ENCODE assay signal across 1 fruit fly cellular context in the genomic region with DNA sequence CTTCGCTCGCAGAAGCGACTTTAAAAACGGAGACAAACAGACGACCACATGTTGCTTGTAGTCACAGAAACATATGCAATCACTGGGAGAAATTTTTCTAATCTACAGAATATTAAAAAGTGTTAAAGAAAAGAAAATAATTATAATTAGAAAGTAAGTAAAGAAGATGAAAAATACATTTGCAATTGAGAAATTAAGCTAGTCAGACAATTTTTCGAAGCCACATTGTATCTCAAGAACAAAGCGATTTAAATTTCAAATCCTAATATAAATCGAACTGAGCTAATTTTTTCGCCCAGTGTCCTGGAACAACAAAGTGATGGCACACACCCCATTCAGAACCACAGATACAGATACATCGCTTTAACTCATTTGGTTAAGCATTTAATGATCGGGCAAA.
TF ChIP-seq lines count a peak whose summit lies in the region.

No protein-coding gene starts in this region.

TF ChIP-seq in whole organism, embryonic, 481 proteins besides CTCF, POLR2A, EP300 and RAD21 (continued from another document and continues in another):
- TF ChIP-seq Vsx1 (GFP tag; optimal IDR thresholded peaks at IDR 0.05; lab: Kevin White, UChicago), result peak; percentile 27
- peak; percentile 6 for TF ChIP-seq CG4328 (GFP tag; optimal IDR thresholded peaks at IDR 0.05; lab: Kevin White, UChicago)
- peak; percentile 89 for TF ChIP-seq CG17829 (tag; optimal IDR thresholded peaks at IDR 0.05; lab: Kevin White, UChicago)
- TF ChIP-seq CG13775 (GFP tag; optimal IDR thresholded peaks at IDR 0.05; lab: Kevin White, UChicago), result peak; percentile 56
- TF ChIP-seq Kr (GFP tag; optimal IDR thresholded peaks at IDR 0.05; lab: Kevin White, UChicago), result no peak
- no peak for TF ChIP-seq ash1 (GFP tag; optimal IDR thresholded peaks at IDR 0.05; lab: Kevin White, UChicago)
- TF ChIP-seq MESR4 (GFP tag; optimal IDR thresholded peaks at IDR 0.05; lab: Kevin White, UChicago), result no peak
- peak; percentile 23 for TF ChIP-seq CG12104 (GFP tag; optimal IDR thresholded peaks at IDR 0.05; lab: Kevin White, UChicago)
- TF ChIP-seq pum (GFP tag; optimal IDR thresholded peaks at IDR 0.05; lab: Kevin White, UChicago), result peak; percentile 49
- no peak for TF ChIP-seq Opbp (GFP tag; IDR thresholded peaks at IDR 0.05; lab: Robert Waterston, UW; ENCODE audit: partially characterized antibody)
- no peak for TF ChIP-seq CG7928 (GFP tag; optimal IDR thresholded peaks at IDR 0.05; lab: Kevin White, UChicago)
- no peak for TF ChIP-seq CG8944 (GFP tag; optimal IDR thresholded peaks at IDR 0.05; lab: Kevin White, UChicago)
- TF ChIP-seq CG1647 (GFP tag; optimal IDR thresholded peaks at IDR 0.05; lab: Kevin White, UChicago), result peak; percentile 7
- 0 out of 2 replicates have a peak, but pooled peaks have one; percentile 4 for TF ChIP-seq ap (GFP tag; IDR thresholded peaks at IDR 0.05; lab: Robert Waterston, UW)
- peak; percentile 57 for TF ChIP-seq salm (tag; optimal IDR thresholded peaks at IDR 0.05; lab: Kevin White, UChicago)
- peak; percentile 7 for TF ChIP-seq run (tag; optimal IDR thresholded peaks at IDR 0.05; lab: Kevin White, UChicago)
- no peak for TF ChIP-seq Dek (tag; optimal IDR thresholded peaks at IDR 0.05; lab: Kevin White, UChicago)
- no peak for TF ChIP-seq so (GFP tag; IDR thresholded peaks at IDR 0.05; lab: Robert Waterston, UW)
- TF ChIP-seq CkIIα-i1 (GFP tag; IDR thresholded peaks at IDR 0.05; lab: Robert Waterston, UW), result no peak
- no peak for TF ChIP-seq chm (GFP tag; IDR thresholded peaks at IDR 0.05; lab: Robert Waterston, UW)
- no peak for TF ChIP-seq amos (GFP tag; IDR thresholded peaks at IDR 0.05; lab: Robert Waterston, UW; ENCODE audit: partially characterized antibody)
- peak; percentile 2 for TF ChIP-seq slp2 (GFP tag; optimal IDR thresholded peaks at IDR 0.05; lab: Kevin White, UChicago)
- no peak for TF ChIP-seq schlank (tag; optimal IDR thresholded peaks at IDR 0.05; lab: Kevin White, UChicago)
- no peak for TF ChIP-seq kni (GFP tag; optimal IDR thresholded peaks at IDR 0.05; lab: Kevin White, UChicago)
- TF ChIP-seq CG14050 (GFP tag; IDR thresholded peaks at IDR 0.05; lab: Robert Waterston, UW), result no peak
- peak; percentile 54 for TF ChIP-seq Max (GFP tag; optimal IDR thresholded peaks at IDR 0.05; lab: Kevin White, UChicago)
- TF ChIP-seq CG34422 (GFP tag; IDR thresholded peaks at IDR 0.05; lab: Robert Waterston, UW), result 0 out of 3 replicates have a peak, but pooled peaks have one; percentile 52
- no peak for TF ChIP-seq Poxn (GFP tag; IDR thresholded peaks at IDR 0.05; lab: Robert Waterston, UW)
- TF ChIP-seq CG4820 (GFP tag; optimal IDR thresholded peaks at IDR 0.05; lab: Kevin White, UChicago), result peak; percentile 66
- TF ChIP-seq stwl (tag; optimal IDR thresholded peaks at IDR 0.05; lab: Kevin White, UChicago), result peak; percentile 22
- no peak for TF ChIP-seq HLHmδ (GFP tag; optimal IDR thresholded peaks at IDR 0.05; lab: Kevin White, UChicago)
- peak; percentile 43 for TF ChIP-seq CG30431 (GFP tag; optimal IDR thresholded peaks at IDR 0.05; lab: Kevin White, UChicago)
- TF ChIP-seq tap (tag; optimal IDR thresholded peaks at IDR 0.05; lab: Kevin White, UChicago), result peak; percentile 43
- TF ChIP-seq CG5245 (GFP tag; optimal IDR thresholded peaks at IDR 0.05; lab: Kevin White, UChicago), result peak; percentile 54
- no peak for TF ChIP-seq CG3995 (GFP tag; optimal IDR thresholded peaks at IDR 0.05; lab: Kevin White, UChicago)
- no peak for TF ChIP-seq CG31365 (tag; optimal IDR thresholded peaks at IDR 0.05; lab: Kevin White, UChicago)
- peak; percentile 78 for TF ChIP-seq CG10267 (tag; optimal IDR thresholded peaks at IDR 0.05; lab: Kevin White, UChicago)
- no peak for TF ChIP-seq Scr (GFP tag; IDR thresholded peaks at IDR 0.05; lab: Robert Waterston, UW; ENCODE audit: partially characterized antibody)
- TF ChIP-seq gfzf (GFP tag; optimal IDR thresholded peaks at IDR 0.05; lab: Kevin White, UChicago), result no peak
- peak; percentile 86 for TF ChIP-seq gem (tag; optimal IDR thresholded peaks at IDR 0.05; lab: Kevin White, UChicago)
- no peak for TF ChIP-seq D (optimal IDR thresholded peaks at IDR 0.05; lab: Kevin White, UChicago)
- TF ChIP-seq D (GFP tag; optimal IDR thresholded peaks at IDR 0.05; lab: Kevin White, UChicago), result peak; percentile 78
- TF ChIP-seq CG7786 (GFP tag; optimal IDR thresholded peaks at IDR 0.05; lab: Kevin White, UChicago), result no peak
- no peak for TF ChIP-seq gro (GFP tag; optimal IDR thresholded peaks at IDR 0.05; lab: Kevin White, UChicago)
- peak; percentile 18 for TF ChIP-seq TFAM (GFP tag; optimal IDR thresholded peaks at IDR 0.05; lab: Kevin White, UChicago)
- peak in 1 of 3 experiments; percentile 85 for TF ChIP-seq lola (GFP tag; optimal IDR thresholded peaks at IDR 0.05; lab: Kevin White, UChicago)
- TF ChIP-seq Dref (GFP tag; IDR thresholded peaks at IDR 0.05; lab: Robert Waterston, UW), result no peak
- TF ChIP-seq ab (GFP tag; optimal IDR thresholded peaks at IDR 0.05; lab: Kevin White, UChicago), result no peak
- TF ChIP-seq CrebB (tag; optimal IDR thresholded peaks at IDR 0.05; lab: Kevin White, UChicago), result no peak
- peak; percentile 31 for TF ChIP-seq CG17802 (tag; optimal IDR thresholded peaks at IDR 0.05; lab: Kevin White, UChicago)
- peak; percentile 78 for TF ChIP-seq CG15601 (tag; optimal IDR thresholded peaks at IDR 0.05; lab: Kevin White, UChicago)
- TF ChIP-seq CG17912 (GFP tag; optimal IDR thresholded peaks at IDR 0.05; lab: Kevin White, UChicago), result no peak
- TF ChIP-seq fd102C (GFP tag; optimal IDR thresholded peaks at IDR 0.05; lab: Kevin White, UChicago), result no peak
- TF ChIP-seq Asciz (GFP tag; optimal IDR thresholded peaks at IDR 0.05; lab: Kevin White, UChicago), result peak; percentile 40
- TF ChIP-seq Ets97D (GFP tag; optimal IDR thresholded peaks at IDR 0.05; lab: Kevin White, UChicago), result no peak
- TF ChIP-seq Fer3 (tag; optimal IDR thresholded peaks at IDR 0.05; lab: Kevin White, UChicago), result peak; percentile 22
- TF ChIP-seq Xbp1 (GFP tag; optimal IDR thresholded peaks at IDR 0.05; lab: Kevin White, UChicago), result peak; percentile 51
- TF ChIP-seq NC2β (GFP tag; optimal IDR thresholded peaks at IDR 0.05; lab: Kevin White, UChicago), result peak; percentile 40
- no peak for TF ChIP-seq Fer2 (tag; optimal IDR thresholded peaks at IDR 0.05; lab: Kevin White, UChicago)
- no peak for TF ChIP-seq pho (GFP tag; optimal IDR thresholded peaks at IDR 0.05; lab: Kevin White, UChicago)
- TF ChIP-seq CG18619 (GFP tag; optimal IDR thresholded peaks at IDR 0.05; lab: Kevin White, UChicago), result peak; percentile 38
- peak; percentile 53 for TF ChIP-seq CG1602 (GFP tag; optimal IDR thresholded peaks at IDR 0.05; lab: Kevin White, UChicago)
- TF ChIP-seq Dfd (GFP tag; optimal IDR thresholded peaks at IDR 0.05; lab: Kevin White, UChicago), result no peak
- TF ChIP-seq en (GFP tag; optimal IDR thresholded peaks at IDR 0.05; lab: Kevin White, UChicago), result no peak
- TF ChIP-seq Dip2 (GFP tag; IDR thresholded peaks at IDR 0.05; lab: Robert Waterston, UW), result no peak
- peak in 1 of 2 experiments; percentile 46 for TF ChIP-seq Hr51 (GFP tag; optimal IDR thresholded peaks at IDR 0.05; lab: Kevin White, UChicago)
- TF ChIP-seq tio (GFP tag; optimal IDR thresholded peaks at IDR 0.05; lab: Kevin White, UChicago), result peak; percentile 42
- peak in 1 of 2 experiments; percentile 54 for TF ChIP-seq Eip74EF (GFP tag; optimal IDR thresholded peaks at IDR 0.05; lab: Kevin White, UChicago)
- TF ChIP-seq cad (GFP tag; optimal IDR thresholded peaks at IDR 0.05; lab: Kevin White, UChicago), result no peak
- no peak for TF ChIP-seq sna (GFP tag; IDR thresholded peaks at IDR 0.05; lab: Robert Waterston, UW; ENCODE audit: partially characterized antibody)
- TF ChIP-seq grau (tag; optimal IDR thresholded peaks at IDR 0.05; lab: Kevin White, UChicago), result peak; percentile 74
- no peak for TF ChIP-seq Gsc (GFP tag; IDR thresholded peaks at IDR 0.05; lab: Robert Waterston, UW)
- no peak for TF ChIP-seq Dll (GFP tag; IDR thresholded peaks at IDR 0.05; lab: Robert Waterston, UW; ENCODE audit: partially characterized antibody)
- no peak for TF ChIP-seq Oaz (GFP tag; IDR thresholded peaks at IDR 0.05; lab: Robert Waterston, UW)
- no peak for TF ChIP-seq her (GFP tag; optimal IDR thresholded peaks at IDR 0.05; lab: Kevin White, UChicago)
- TF ChIP-seq CG6272 (GFP tag; IDR thresholded peaks at IDR 0.05; lab: Robert Waterston, UW), result no peak
- TF ChIP-seq vnd (GFP tag; IDR thresholded peaks at IDR 0.05; lab: Robert Waterston, UW; ENCODE audit: partially characterized antibody), result no peak
- peak; percentile 37 for TF ChIP-seq pnt (GFP tag; optimal IDR thresholded peaks at IDR 0.05; lab: Kevin White, UChicago)
- TF ChIP-seq Neu2 (GFP tag; optimal IDR thresholded peaks at IDR 0.05; lab: Kevin White, UChicago; ENCODE audit: borderline replicate concordance), result no peak
- peak; percentile 61 for TF ChIP-seq CG17385 (GFP tag; optimal IDR thresholded peaks at IDR 0.05; lab: Kevin White, UChicago)
- TF ChIP-seq bowl (GFP tag; IDR thresholded peaks at IDR 0.05; lab: Robert Waterston, UW), result no peak
- TF ChIP-seq Ets65A (GFP tag; lab: Kevin White, UChicago), result peak; percentile 89
- no peak for TF ChIP-seq mirr (GFP tag; optimal IDR thresholded peaks at IDR 0.05; lab: Kevin White, UChicago)
- no peak for TF ChIP-seq C15 (GFP tag; IDR thresholded peaks at IDR 0.05; lab: Robert Waterston, UW)
- TF ChIP-seq CG16779 (GFP tag; IDR thresholded peaks at IDR 0.05; lab: Robert Waterston, UW), result no peak
- no peak for TF ChIP-seq CG6683 (GFP tag; optimal IDR thresholded peaks at IDR 0.05; lab: Kevin White, UChicago)
- TF ChIP-seq CG9797 (GFP tag; optimal IDR thresholded peaks at IDR 0.05; lab: Kevin White, UChicago), result no peak
- TF ChIP-seq tx (GFP tag; optimal IDR thresholded peaks at IDR 0.05; lab: Kevin White, UChicago), result no peak
- TF ChIP-seq lab (GFP tag; optimal IDR thresholded peaks at IDR 0.05; lab: Kevin White, UChicago), result peak; percentile 64
- no peak for TF ChIP-seq cg (GFP tag; optimal IDR thresholded peaks at IDR 0.05; lab: Kevin White, UChicago)
- TF ChIP-seq CG9876 (GFP tag; optimal IDR thresholded peaks at IDR 0.05; lab: Kevin White, UChicago), result no peak
- TF ChIP-seq CG12219 (GFP tag; optimal IDR thresholded peaks at IDR 0.05; lab: Kevin White, UChicago), result peak; percentile 32
- TF ChIP-seq Taf1 (GFP tag; IDR thresholded peaks at IDR 0.05; lab: Robert Waterston, UW), result no peak
- TF ChIP-seq wor (GFP tag; IDR thresholded peaks at IDR 0.05; lab: Robert Waterston, UW), result no peak
- no peak for TF ChIP-seq pan (optimal IDR thresholded peaks at IDR 0.05; lab: Kevin White, UChicago)
- TF ChIP-seq pan (GFP tag; optimal IDR thresholded peaks at IDR 0.05 in 1 of 2, IDR thresholded peaks at IDR 0.05 in 1 of 2), result peak in 1 of 2 experiments; percentile 51
- TF ChIP-seq CG6254 (GFP tag; optimal IDR thresholded peaks at IDR 0.05; lab: Kevin White, UChicago), result peak; percentile 86
- no peak for TF ChIP-seq CG10321 (GFP tag; IDR thresholded peaks at IDR 0.05; lab: Robert Waterston, UW)
- peak; percentile 38; the same call in 1 of the 2 replicates for TF ChIP-seq sob (GFP tag; IDR thresholded peaks at IDR 0.05; lab: Robert Waterston, UW)
- TF ChIP-seq CG9609 (GFP tag; optimal IDR thresholded peaks at IDR 0.05; lab: Kevin White, UChicago), result peak; percentile 7
- TF ChIP-seq CG10147 (GFP tag; optimal IDR thresholded peaks at IDR 0.05; lab: Kevin White, UChicago), result peak; percentile 34
- peak; percentile 16 for TF ChIP-seq CG17568 (GFP tag; optimal IDR thresholded peaks at IDR 0.05; lab: Kevin White, UChicago)
- no peak for TF ChIP-seq CG13624 (GFP tag; optimal IDR thresholded peaks at IDR 0.05; lab: Kevin White, UChicago)
- peak; percentile 85 for TF ChIP-seq Xrp1 (GFP tag; IDR thresholded peaks at IDR 0.05; lab: Robert Waterston, UW)
- no peak for TF ChIP-seq gcm2 (GFP tag; optimal IDR thresholded peaks at IDR 0.05; lab: Kevin White, UChicago)
- TF ChIP-seq chn (GFP tag; optimal IDR thresholded peaks at IDR 0.05; lab: Kevin White, UChicago), result peak; percentile 57
- no peak for TF ChIP-seq fd64A (GFP tag; optimal IDR thresholded peaks at IDR 0.05; lab: Kevin White, UChicago)
- no peak for TF ChIP-seq HmgD (GFP tag; optimal IDR thresholded peaks at IDR 0.05; lab: Kevin White, UChicago)
- TF ChIP-seq CG11560 (tag; IDR thresholded peaks at IDR 0.05; lab: Robert Waterston, UW), result no peak
- peak; percentile 81 for TF ChIP-seq CG4424 (GFP tag; optimal IDR thresholded peaks at IDR 0.05; lab: Kevin White, UChicago)
- no peak for TF ChIP-seq CG15011 (GFP tag; optimal IDR thresholded peaks at IDR 0.05; lab: Kevin White, UChicago)
- TF ChIP-seq CG4730 (GFP tag; IDR thresholded peaks at IDR 0.05; lab: Robert Waterston, UW), result 0 out of 2 replicates have a peak, but pooled peaks have one; percentile 4
- peak; percentile 4 for TF ChIP-seq CG4707 (GFP tag; optimal IDR thresholded peaks at IDR 0.05; lab: Kevin White, UChicago)
- peak; percentile 73 for TF ChIP-seq nerfin-1 (tag; optimal IDR thresholded peaks at IDR 0.05; lab: Kevin White, UChicago)
- TF ChIP-seq vvl (GFP tag; IDR thresholded peaks at IDR 0.05; lab: Robert Waterston, UW), result peak; percentile 84
- TF ChIP-seq Ptx1 (GFP tag; IDR thresholded peaks at IDR 0.05; lab: Robert Waterston, UW), result peak; percentile 66
- TF ChIP-seq Lhr (GFP tag; optimal IDR thresholded peaks at IDR 0.05; lab: Kevin White, UChicago), result peak; percentile 22
- TF ChIP-seq CG42726 (GFP tag; IDR thresholded peaks at IDR 0.05; lab: Robert Waterston, UW; ENCODE audit: partially characterized antibody), result no peak
- peak; percentile 43; the same call in 1 of the 2 replicates for TF ChIP-seq klu (GFP tag; IDR thresholded peaks at IDR 0.05; lab: Robert Waterston, UW)
- peak; percentile 64 for TF ChIP-seq Sox100B (GFP tag; optimal IDR thresholded peaks at IDR 0.05; lab: Kevin White, UChicago)
- no peak for TF ChIP-seq sima (GFP tag; optimal IDR thresholded peaks at IDR 0.05; lab: Kevin White, UChicago)
- peak; percentile 67 for TF ChIP-seq CG2202 (tag; optimal IDR thresholded peaks at IDR 0.05; lab: Kevin White, UChicago)
- peak; percentile 81 for TF ChIP-seq CG12391 (tag; optimal IDR thresholded peaks at IDR 0.05; lab: Kevin White, UChicago)
- peak; percentile 87 for TF ChIP-seq Blimp-1 (GFP tag; optimal IDR thresholded peaks at IDR 0.05; lab: Kevin White, UChicago)
- peak; percentile 85 for TF ChIP-seq phol (tag; optimal IDR thresholded peaks at IDR 0.05; lab: Kevin White, UChicago)
- TF ChIP-seq danr (GFP tag; IDR thresholded peaks at IDR 0.05; lab: Robert Waterston, UW), result peak; percentile 16; the same call in 1 of the 2 replicates
- no peak for TF ChIP-seq CG14965 (GFP tag; optimal IDR thresholded peaks at IDR 0.05; lab: Kevin White, UChicago; ENCODE audit: borderline replicate concordance)
- no peak for TF ChIP-seq CG7745 (tag; optimal IDR thresholded peaks at IDR 0.05; lab: Kevin White, UChicago)
- TF ChIP-seq luna (GFP tag; optimal IDR thresholded peaks at IDR 0.05; lab: Kevin White, UChicago), result no peak
